Fruit fly (Drosophila melanogaster): ENCODE data around the gene Tomosyn.

The Tomosyn gene

dm6 chrX:12699095-12699750 is 67.8 kb downstream of the Tomosyn start:
- TF ChIP-seq fru (GFP tag; optimal IDR thresholded peaks at IDR 0.05) (peak; percentile 50), Hr83 (GFP tag; optimal IDR thresholded peaks at IDR 0.05; ENCODE audit: poor library complexity, severe bottlenecking) (no peak), rgr (GFP tag; optimal IDR thresholded peaks at IDR 0.05) (peak; percentile 34), CrebA (GFP tag; optimal IDR thresholded peaks at IDR 0.05; ENCODE audit: borderline replicate concordance) (no peak), brk (GFP tag; optimal IDR thresholded peaks at IDR 0.05) (no peak), Hnf4 (GFP tag; optimal IDR thresholded peaks at IDR 0.05) (no peak), Vsx2 (GFP tag; optimal IDR thresholded peaks at IDR 0.05; ENCODE audit: partially characterized antibody) (no peak), Mio (GFP tag; optimal IDR thresholded peaks at IDR 0.05) (no peak), Myc (optimal IDR thresholded peaks at IDR 0.05) (no peak), Rel (GFP tag; optimal IDR thresholded peaks at IDR 0.05) (no peak), Rel (tag; optimal IDR thresholded peaks at IDR 0.05) (no peak), tai (GFP tag; optimal IDR thresholded peaks at IDR 0.05) (no peak), sage (GFP tag; optimal IDR thresholded peaks at IDR 0.05) (no peak), dsf (GFP tag; optimal IDR thresholded peaks at IDR 0.05; ENCODE audit: borderline replicate concordance) (no peak), Abd-B (GFP tag; optimal IDR thresholded peaks at IDR 0.05) (no peak), CG32264 (GFP tag; optimal IDR thresholded peaks at IDR 0.05) (no peak), GATAd (GFP tag; optimal IDR thresholded peaks at IDR 0.05) (no peak), lola (GFP tag; optimal IDR thresholded peaks at IDR 0.05) (no peak), pan (optimal IDR thresholded peaks at IDR 0.05) (no peak), CG9705 (GFP tag; optimal IDR thresholded peaks at IDR 0.05) (peak; percentile 14), woc (GFP tag; optimal IDR thresholded peaks at IDR 0.05) (peak; percentile 14), sv (GFP tag; optimal IDR thresholded peaks at IDR 0.05) (no peak), ey (GFP tag; optimal IDR thresholded peaks at IDR 0.05) (peak; percentile 36), Jra (GFP tag; optimal IDR thresholded peaks at IDR 0.05) (no peak), N (GFP tag; optimal IDR thresholded peaks at IDR 0.05) (no peak), Dif (GFP tag; optimal IDR thresholded peaks at IDR 0.05; ENCODE audit: partially characterized antibody) (no peak), dmrt93B (GFP tag; optimal IDR thresholded peaks at IDR 0.05) (peak; percentile 17), psq (GFP tag; optimal IDR thresholded peaks at IDR 0.05) (peak; percentile 7), foxo (GFP tag; optimal IDR thresholded peaks at IDR 0.05) (peak in 1 of 2 experiments; percentile 52), h (GFP tag; optimal IDR thresholded peaks at IDR 0.05) (peak; percentile 54), HLH106 (tag; optimal IDR thresholded peaks at IDR 0.05) (peak; percentile 65), Sp1 (GFP tag; optimal IDR thresholded peaks at IDR 0.05) (peak; percentile 70), dl (GFP tag; optimal IDR thresholded peaks at IDR 0.05; ENCODE audit: insufficient read depth in 1 of 2, partially characterized antibody in 2 of 2) (no peak), Dfd (GFP tag; optimal IDR thresholded peaks at IDR 0.05) (no peak), usp (GFP tag; optimal IDR thresholded peaks at IDR 0.05) (no peak), br (GFP tag; optimal IDR thresholded peaks at IDR 0.05) (peak; percentile 25), OdsH (GFP tag; optimal IDR thresholded peaks at IDR 0.05) (peak; percentile 40), jim (GFP tag; optimal IDR thresholded peaks at IDR 0.05) (no peak), Hr78 (GFP tag; optimal IDR thresholded peaks at IDR 0.05) (no peak)
